Fruit fly (Drosophila melanogaster) whole organism, embryonic: Measurements from ENCODE around the gene aop.

Experiments used
- Bgb ChIP-seq: fragments of 200-800 bp; sonication (Bioruptor generic); IDR thresholded peaks from 2 replicates; pipeline ENCODE4 v1.3.6; 2022; ENCODE audit warnings: missing biosample characterization, missing genetic modification characterization; ENCODE audit not compliant: partially characterized antibody
- C15 ChIP-seq: fragments of 200-800 bp; sonication (Bioruptor generic); IDR thresholded peaks from 3 replicates; pipeline ENCODE4 v1.3.6; 2022; ENCODE audit warnings: missing biosample characterization, missing genetic modification characterization
- CG1024 ChIP-seq: fragments of 200-800 bp; sonication (Bioruptor generic); IDR thresholded peaks from 2 replicates; pipeline ENCODE4 v1.3.6; 2022; ENCODE audit warnings: missing biosample characterization, missing genetic modification characterization
- CG10274 ChIP-seq: fragments of 200-800 bp; sonication (Bioruptor generic); optimal IDR thresholded peaks from 3 replicates; lab custom pipeline; 2017; ENCODE audit warnings: missing biosample characterization, mild to moderate bottlenecking, missing genetic modification characterization
- CG10366 ChIP-seq: fragments of 200-800 bp; sonication (Bioruptor generic); IDR thresholded peaks from 2 replicates; pipeline ENCODE4 v1.3.6; 2022; ENCODE audit warnings: missing biosample characterization, missing genetic modification characterization
- CG11504 ChIP-seq: fragments of 200-800 bp; sonication (Bioruptor generic); optimal IDR thresholded peaks from 3 replicates; lab custom pipeline; 2019; ENCODE audit warnings: missing biosample characterization, mild to moderate bottlenecking, missing genetic modification characterization, moderate library complexity
- CG1233 ChIP-seq: fragments of 200-800 bp; sonication (Bioruptor generic); optimal IDR thresholded peaks from 4 replicates; lab custom pipeline; 2018; ENCODE audit warnings: missing biosample characterization, mild to moderate bottlenecking, missing genetic modification characterization
- CG12769 ChIP-seq: fragments of 200-800 bp; sonication (Bioruptor generic); optimal IDR thresholded peaks from 2 replicates; lab custom pipeline; 2019; ENCODE audit warnings: missing biosample characterization, mild to moderate bottlenecking, missing genetic modification characterization, moderate library complexity
- CG14667 ChIP-seq: fragments of 200-800 bp; sonication (Bioruptor generic); IDR thresholded peaks from 2 replicates; pipeline ENCODE4 v1.3.6; 2022; ENCODE audit warnings: missing biosample characterization, missing genetic modification characterization
- CG14710 ChIP-seq: fragments of 200-800 bp; sonication (Bioruptor generic); optimal IDR thresholded peaks from 3 replicates; lab custom pipeline; 2019; ENCODE audit warnings: missing biosample characterization, mild to moderate bottlenecking, missing genetic modification characterization, moderate library complexity
- CG15269 ChIP-seq: fragments of 200-800 bp; sonication (Bioruptor generic); optimal IDR thresholded peaks from 2 replicates; lab custom pipeline; 2018; ENCODE audit warnings: missing biosample characterization, mild to moderate bottlenecking, missing genetic modification characterization, moderate library complexity
- CG1602 ChIP-seq: fragments of 200-800 bp; sonication (Bioruptor generic); optimal IDR thresholded peaks from 3 replicates; lab custom pipeline; 2016; ENCODE audit warnings: missing biosample characterization, missing genetic modification characterization
- CG1647 ChIP-seq: fragments of 200-800 bp; sonication (Bioruptor generic); optimal IDR thresholded peaks from 3 replicates; lab custom pipeline; 2016; ENCODE audit warnings: missing biosample characterization, missing genetic modification characterization
- CG17612 ChIP-seq: fragments of 200-800 bp; sonication (Bioruptor generic); IDR thresholded peaks from 2 replicates; pipeline ENCODE4 v1.3.6; 2022; ENCODE audit warnings: missing biosample characterization, missing genetic modification characterization
- CG17829 ChIP-seq: fragments of 200-800 bp; optimal IDR thresholded peaks from 2 replicates; lab custom pipeline; 2019; ENCODE audit warnings: missing biosample characterization, mild to moderate bottlenecking, missing genetic modification characterization, moderate library complexity
- CG1792 ChIP-seq: fragments of 200-800 bp; sonication (Bioruptor generic); optimal IDR thresholded peaks from 2 replicates; lab custom pipeline; 2016; ENCODE audit warnings: missing biosample characterization, missing genetic modification characterization
- CG2116 ChIP-seq: fragments of 200-800 bp; sonication (Bioruptor generic); optimal IDR thresholded peaks from 3 replicates; lab custom pipeline; 2018; ENCODE audit warnings: missing biosample characterization, mild to moderate bottlenecking, missing genetic modification characterization
- CG2202 ChIP-seq: fragments of 200-800 bp; sonication (Bioruptor generic); optimal IDR thresholded peaks from 2 replicates; lab custom pipeline; 2018; ENCODE audit warnings: missing biosample characterization, mild to moderate bottlenecking, missing genetic modification characterization
- CG30431 ChIP-seq: fragments of 200-800 bp; sonication (Bioruptor generic); optimal IDR thresholded peaks from 2 replicates; lab custom pipeline; 2017; ENCODE audit warnings: missing biosample characterization, missing genetic modification characterization
- CG32772 ChIP-seq: fragments of 200-800 bp; sonication (Bioruptor generic); IDR thresholded peaks from 2 replicates; pipeline ENCODE4 v1.3.6; 2022; ENCODE audit warnings: missing biosample characterization, missing genetic modification characterization
- CG33557 ChIP-seq: fragments of 200-800 bp; sonication (Bioruptor generic); optimal IDR thresholded peaks from 2 replicates; lab custom pipeline; 2019; ENCODE audit warnings: missing biosample characterization, mild to moderate bottlenecking, missing genetic modification characterization, moderate library complexity
- CG34224 ChIP-seq: fragments of 200-800 bp; sonication (Bioruptor generic); IDR thresholded peaks from 3 replicates; pipeline ENCODE4 v1.3.6; 2022; ENCODE audit warnings: missing biosample characterization, missing genetic modification characterization; ENCODE audit not compliant: partially characterized antibody
- CG4404 ChIP-seq: fragments of 200-800 bp; sonication (Bioruptor generic); IDR thresholded peaks from 2 replicates; pipeline ENCODE4 v1.3.6; 2022; ENCODE audit warnings: missing biosample characterization, missing genetic modification characterization
- D ChIP-seq, 2 experiments: fragments of 200-800 bp in 1 of 2; fragments of >200 bp in 1 of 2; sonication (Bioruptor generic) in 1 of 2; optimal IDR thresholded peaks; 2 replicates in 1 of 2; 3 replicates in 1 of 2; lab custom pipeline; 2017; ENCODE audit warnings: mild to moderate bottlenecking in 1 of 2, missing biosample characterization in 1 of 2, missing genetic modification characterization in 1 of 2, missing genetic modification reagents in 1 of 2
- D19B ChIP-seq: fragments of 200-800 bp; sonication (Bioruptor generic); optimal IDR thresholded peaks from 2 replicates; lab custom pipeline; 2017; ENCODE audit warnings: missing biosample characterization, mild to moderate bottlenecking, missing genetic modification characterization
- Dref ChIP-seq: fragments of 200-800 bp; sonication (Bioruptor generic); IDR thresholded peaks from 2 replicates; pipeline ENCODE4 v1.3.6; 2022; ENCODE audit warnings: missing biosample characterization, missing genetic modification characterization
- HLHmδ ChIP-seq: fragments of 200-800 bp; sonication (Bioruptor generic); optimal IDR thresholded peaks from 2 replicates; lab custom pipeline; 2018; ENCODE audit warnings: missing biosample characterization, mild to moderate bottlenecking, missing genetic modification characterization, moderate library complexity
- Hr78 ChIP-seq, 2 experiments: fragments of 200-800 bp in 1 of 2; fragments of >200 bp in 1 of 2; sonication (Bioruptor generic) in 1 of 2; optimal IDR thresholded peaks; 2 replicates each; lab custom pipeline; 2017 to 2019; ENCODE audit warnings: missing biosample characterization in 2 of 2, missing genetic modification characterization in 2 of 2, mild to moderate bottlenecking in 1 of 2, moderate library complexity in 1 of 2
- Hsf ChIP-seq: fragments of 200-800 bp; sonication (Bioruptor generic); optimal IDR thresholded peaks from 3 replicates; lab custom pipeline; 2016; ENCODE audit warnings: missing biosample characterization, missing genetic modification characterization
- Kr ChIP-seq: fragments of 200-800 bp; sonication (Bioruptor generic); optimal IDR thresholded peaks from 2 replicates; lab custom pipeline; 2017; ENCODE audit warnings: missing biosample characterization, mild to moderate bottlenecking, missing genetic modification characterization
- Lhr ChIP-seq: fragments of 200-800 bp; sonication (Bioruptor generic); optimal IDR thresholded peaks from 3 replicates; lab custom pipeline; 2017; ENCODE audit warnings: mild to moderate bottlenecking, missing biosample characterization, missing genetic modification reagents, missing genetic modification characterization
- MESR4 ChIP-seq: fragments of 200-800 bp; sonication (Bioruptor generic); optimal IDR thresholded peaks from 2 replicates; lab custom pipeline; 2018; ENCODE audit warnings: missing biosample characterization, mild to moderate bottlenecking, missing genetic modification characterization, moderate library complexity
- Oaz ChIP-seq: fragments of 200-800 bp; sonication (Bioruptor generic); IDR thresholded peaks from 2 replicates; pipeline ENCODE4 v1.3.6; 2022; ENCODE audit warnings: missing biosample characterization, missing genetic modification characterization
- Poxn ChIP-seq: fragments of 200-800 bp; sonication (Bioruptor generic); IDR thresholded peaks from 2 replicates; pipeline ENCODE4 v1.3.6; 2022; ENCODE audit warnings: missing biosample characterization, missing genetic modification characterization
- Ravus ChIP-seq: fragments of 200-800 bp; sonication (Bioruptor generic); IDR thresholded peaks from 2 replicates; pipeline ENCODE4 v1.3.6; 2022; ENCODE audit warnings: missing biosample characterization, missing genetic modification characterization
- Sry-β ChIP-seq: fragments of 200-800 bp; sonication (Bioruptor generic); optimal IDR thresholded peaks from 2 replicates; lab custom pipeline; 2018; ENCODE audit warnings: missing biosample characterization, mild to moderate bottlenecking, missing genetic modification characterization, moderate library complexity
- Stat92E ChIP-seq, 3 experiments: fragments of >200 bp in 2 of 3; fragments of 200-800 bp in 1 of 3; sonication (Bioruptor generic) in 1 of 3; optimal IDR thresholded peaks; 2 replicates each; lab custom pipeline; 2017 to 2019; ENCODE audit warnings: missing biosample characterization in 3 of 3, missing genetic modification characterization in 3 of 3, mild to moderate bottlenecking in 1 of 3, moderate library complexity in 1 of 3
- ase ChIP-seq: fragments of 200-800 bp; sonication (Bioruptor generic); IDR thresholded peaks from 3 replicates; pipeline ENCODE4 v1.3.6; 2022; ENCODE audit warnings: missing biosample characterization, missing genetic modification characterization
- chif ChIP-seq, 2 experiments: fragments of 200-800 bp; sonication (Bioruptor generic); optimal IDR thresholded peaks; 3 replicates each; lab custom pipeline; 2016; ENCODE audit warnings: missing biosample characterization in 2 of 2, missing genetic modification characterization in 2 of 2
- cwo ChIP-seq: fragments of 200-800 bp; sonication (Bioruptor generic); optimal IDR thresholded peaks from 3 replicates; lab custom pipeline; 2017; ENCODE audit warnings: missing biosample characterization, missing genetic modification characterization, mild to moderate bottlenecking, moderate library complexity, missing genetic modification reagents
- fd3F ChIP-seq: fragments of 200-800 bp; sonication (Bioruptor generic); optimal IDR thresholded peaks from 2 replicates; lab custom pipeline; 2018; ENCODE audit warnings: missing biosample characterization, mild to moderate bottlenecking, missing genetic modification characterization, moderate library complexity
- gce ChIP-seq: fragments of 200-800 bp; sonication (Bioruptor generic); IDR thresholded peaks from 3 replicates; pipeline ENCODE4 v1.3.6; 2022; ENCODE audit warnings: missing biosample characterization, missing genetic modification characterization
- gro ChIP-seq: fragments of 200-800 bp; sonication (Bioruptor generic); optimal IDR thresholded peaks from 2 replicates; lab custom pipeline; 2016; ENCODE audit warnings: missing biosample characterization, missing genetic modification characterization
- kni ChIP-seq: fragments of 200-800 bp; sonication (Bioruptor generic); optimal IDR thresholded peaks from 3 replicates; lab custom pipeline; 2017; ENCODE audit warnings: mild to moderate bottlenecking, missing biosample characterization, missing genetic modification reagents, missing genetic modification characterization
- mirr ChIP-seq: fragments of 200-800 bp; sonication (Bioruptor generic); optimal IDR thresholded peaks from 3 replicates; lab custom pipeline; 2018; ENCODE audit warnings: missing biosample characterization, mild to moderate bottlenecking, missing genetic modification characterization
- pb ChIP-seq: fragments of 200-800 bp; sonication (Bioruptor generic); optimal IDR thresholded peaks from 3 replicates; lab custom pipeline; 2016; ENCODE audit warnings: missing biosample characterization, missing genetic modification characterization
- pfk ChIP-seq: fragments of 200-800 bp; sonication (Bioruptor generic); optimal IDR thresholded peaks from 2 replicates; lab custom pipeline; 2018; ENCODE audit warnings: missing biosample characterization, mild to moderate bottlenecking, missing genetic modification characterization, moderate library complexity
- sens-2 ChIP-seq: fragments of 200-800 bp; sonication (Bioruptor generic); IDR thresholded peaks from 2 replicates; pipeline ENCODE4 v1.3.6; 2022; ENCODE audit warnings: missing biosample characterization, missing genetic modification characterization
- vnd ChIP-seq: fragments of 200-800 bp; sonication (Bioruptor generic); IDR thresholded peaks from 3 replicates; pipeline ENCODE4 v1.3.6; 2022; ENCODE audit warnings: missing biosample characterization, missing genetic modification characterization; ENCODE audit not compliant: partially characterized antibody

Gene aop

dm6 chr2L:2227316-2227715, 48.8 kb upstream of the aop start (continued):
- no peak for TF ChIP-seq CG2202 (tag; lab: Kevin White, UChicago)
- no peak for TF ChIP-seq Lhr (GFP tag; lab: Kevin White, UChicago)
- TF ChIP-seq CG34224 (GFP tag; lab: Robert Waterston, UW): no peak
- no peak for TF ChIP-seq pfk (GFP tag; lab: Kevin White, UChicago)
- peak in 1 of 2 experiments; percentile 37 for TF ChIP-seq Hr78 (GFP tag; optimal IDR thresholded peaks at IDR 0.05; lab: Kevin White, UChicago)
- TF ChIP-seq CG12769: peak; percentile 34
- TF ChIP-seq CG33557 (GFP tag; lab: Kevin White, UChicago): no peak
- TF ChIP-seq Sry-β (GFP tag; lab: Kevin White, UChicago): no peak
- no peak for TF ChIP-seq CG32772
- TF ChIP-seq CG4404: no peak
- TF ChIP-seq sens-2: peak; percentile 48; the same call in 1 of the 2 replicates
- TF ChIP-seq CG30431 (GFP tag; lab: Kevin White, UChicago): no peak
- TF ChIP-seq CG1647 (GFP tag; lab: Kevin White, UChicago): no peak
- TF ChIP-seq ase (GFP tag; lab: Robert Waterston, UW): peak; percentile 74; the same call in 2 of the 3 replicates
- TF ChIP-seq Dref (GFP tag; lab: Robert Waterston, UW): no peak
- TF ChIP-seq CG14710: no peak
- TF ChIP-seq Hsf (GFP tag; lab: Kevin White, UChicago): peak; percentile 42
- TF ChIP-seq Stat92E (GFP tag; optimal IDR thresholded peaks at IDR 0.05; lab: Kevin White, UChicago): no peak
- TF ChIP-seq CG17829 (tag; lab: Kevin White, UChicago): no peak
- TF ChIP-seq CG10274 (GFP tag; lab: Kevin White, UChicago): no peak
- TF ChIP-seq Bgb (GFP tag; lab: Robert Waterston, UW): no peak
- TF ChIP-seq vnd: no peak
- no peak for TF ChIP-seq D19B (GFP tag; lab: Kevin White, UChicago)
- TF ChIP-seq D (optimal IDR thresholded peaks at IDR 0.05; lab: Kevin White, UChicago): no peak
- TF ChIP-seq D (GFP tag; optimal IDR thresholded peaks at IDR 0.05; lab: Kevin White, UChicago): peak; percentile 0
- peak; percentile 65 for TF ChIP-seq CG15269 (tag; lab: Kevin White, UChicago)
- no peak for TF ChIP-seq gro
- no peak for TF ChIP-seq CG1233 (GFP tag; lab: Kevin White, UChicago)
- TF ChIP-seq CG2116: peak; percentile 21
- TF ChIP-seq CG14667 (GFP tag; lab: Robert Waterston, UW): no peak
- TF ChIP-seq fd3F (GFP tag; lab: Kevin White, UChicago): no peak
- TF ChIP-seq kni (GFP tag; lab: Kevin White, UChicago): no peak
- no peak for TF ChIP-seq Kr (GFP tag; lab: Kevin White, UChicago)
- peak; percentile 50; the same call in 1 of the 2 replicates for TF ChIP-seq CG1024 (GFP tag; lab: Robert Waterston, UW)
- TF ChIP-seq HLHmδ (GFP tag; lab: Kevin White, UChicago): no peak
- peak; percentile 16 to 39 for TF ChIP-seq chif (GFP tag; optimal IDR thresholded peaks at IDR 0.05; lab: Kevin White, UChicago)
- TF ChIP-seq CG1792 (GFP tag; lab: Kevin White, UChicago): no peak
- no peak for TF ChIP-seq CG11504
- TF ChIP-seq pb (GFP tag; lab: Kevin White, UChicago): no peak
- TF ChIP-seq CG10366 (GFP tag; lab: Robert Waterston, UW): no peak; the same call in 1 of the 2 replicates
- TF ChIP-seq cwo (GFP tag; lab: Kevin White, UChicago): peak; percentile 11
- no peak for TF ChIP-seq CG1602 (GFP tag; lab: Kevin White, UChicago)
- no peak for TF ChIP-seq Poxn
- TF ChIP-seq Ravus (GFP tag; lab: Robert Waterston, UW): no peak
- no peak for TF ChIP-seq CG17612 (GFP tag; lab: Robert Waterston, UW)
- peak; percentile 34; the same call in 1 of the 3 replicates for TF ChIP-seq gce (GFP tag; lab: Robert Waterston, UW)
- 0 out of 3 replicates have a peak, but pooled peaks have one; percentile 49 for TF ChIP-seq C15 (GFP tag; lab: Robert Waterston, UW)
- peak; percentile 36; the same call in 1 of the 2 replicates for TF ChIP-seq Oaz (GFP tag; lab: Robert Waterston, UW)
- no peak for TF ChIP-seq MESR4 (GFP tag; lab: Kevin White, UChicago)
- TF ChIP-seq mirr (GFP tag; lab: Kevin White, UChicago): no peak
